Worm (Caenorhabditis elegans): ENCODE results near the gene sftd-3.

DNA sequence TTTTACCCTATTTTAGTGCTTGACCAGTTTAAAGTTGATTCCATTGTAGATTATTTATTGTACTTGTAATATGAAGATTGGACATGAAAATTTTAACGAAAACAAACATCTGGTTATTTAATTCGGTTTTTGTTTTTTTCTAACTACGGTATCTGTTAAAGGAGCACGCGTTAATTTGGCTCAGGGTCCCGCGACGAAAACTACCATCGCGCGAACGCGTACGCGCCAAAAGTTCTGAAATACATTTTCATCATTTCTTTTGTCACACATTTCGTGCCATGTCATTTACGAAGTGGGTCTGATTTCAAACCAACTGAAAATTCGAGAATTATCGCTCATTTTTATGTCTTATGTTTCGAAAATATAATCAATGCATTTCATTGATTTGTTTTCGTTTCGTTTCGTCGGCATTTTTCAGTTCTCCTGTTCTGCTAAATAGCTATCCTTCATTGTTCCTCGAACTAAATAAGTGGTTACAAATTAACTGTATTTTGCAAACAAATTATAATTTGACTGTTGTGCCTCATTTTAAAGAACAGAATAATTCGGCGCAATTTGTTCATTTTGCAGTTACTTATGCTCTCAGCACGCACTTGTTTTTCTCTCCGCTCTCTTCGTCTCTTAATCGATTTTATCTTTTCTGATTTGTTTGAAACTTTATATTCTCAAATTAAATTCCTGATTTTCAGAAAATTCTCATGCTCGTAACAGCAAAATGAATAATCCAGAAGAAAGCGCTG, 30.1 kb downstream of the sftd-3 start, which contains the start of gene T21B10.3:
- TF ChIP-seq F49E8.2 (tag; optimal IDR thresholded peaks at IDR 0.05; ENCODE audit: insufficient read depth) = peak; percentile 94
- TF ChIP-seq unc-130 (GFP tag; optimal IDR thresholded peaks at IDR 0.05) = peak; percentile 95
- no peak for TF ChIP-seq nfya-1 (tag; optimal IDR thresholded peaks at IDR 0.05; ENCODE audit: borderline replicate concordance, insufficient read depth)
- peak; percentile 86 for TF ChIP-seq repo-1 (tag; optimal IDR thresholded peaks at IDR 0.05)
- peak; percentile 24 for TF ChIP-seq attf-5 (GFP tag; optimal IDR thresholded peaks at IDR 0.05)
- no peak for TF ChIP-seq bed-1 (GFP tag; IDR thresholded peaks at IDR 0.05)
- TF ChIP-seq xnd-1 (tag; optimal IDR thresholded peaks at IDR 0.05) = peak; percentile 98
- TF ChIP-seq ama-1 (optimal IDR thresholded peaks at IDR 0.05) = peak; percentile 84
- peak; percentile 55 to 83 for TF ChIP-seq ama-1 (GFP tag; optimal IDR thresholded peaks at IDR 0.05)
- no peak for TF ChIP-seq lsy-27 (tag; optimal IDR thresholded peaks at IDR 0.05; ENCODE audit: borderline replicate concordance, insufficient read depth)
- peak; percentile 95 for TF ChIP-seq dpl-1 (GFP tag; optimal IDR thresholded peaks at IDR 0.05)
- peak; percentile 55 for TF ChIP-seq attf-3 (GFP tag; conservative IDR thresholded peaks at IDR 0.05)
